Fruit fly (Drosophila melanogaster) whole organism, embryonic: Measurements from ENCODE around the gene CG11382.

Experiments
- Adf1 ChIP-seq: fragments of 200-800 bp; sonication (Bioruptor generic); IDR thresholded peaks from 2 replicates; pipeline ENCODE4 v1.3.6; 2022; ENCODE audit warnings: missing biosample characterization, missing genetic modification characterization
- CG10462 ChIP-seq: fragments of 200-800 bp; sonication (Bioruptor generic); optimal IDR thresholded peaks from 2 replicates; lab custom pipeline; 2016; ENCODE audit warnings: missing biosample characterization, missing genetic modification characterization
- CG12219 ChIP-seq: fragments of 200-800 bp; sonication (Bioruptor generic); optimal IDR thresholded peaks from 3 replicates; lab custom pipeline; 2018; ENCODE audit warnings: missing biosample characterization, mild to moderate bottlenecking, missing genetic modification characterization
- CG12769 ChIP-seq: fragments of 200-800 bp; sonication (Bioruptor generic); optimal IDR thresholded peaks from 2 replicates; lab custom pipeline; 2019; ENCODE audit warnings: missing biosample characterization, mild to moderate bottlenecking, missing genetic modification characterization, moderate library complexity
- CG2199 ChIP-seq: fragments of 200-800 bp; sonication (Bioruptor generic); IDR thresholded peaks from 3 replicates; pipeline ENCODE4 v1.3.6; 2022; ENCODE audit warnings: missing biosample characterization, missing genetic modification characterization
- CG2678 ChIP-seq: fragments of 200-800 bp; sonication (Bioruptor generic); optimal IDR thresholded peaks from 3 replicates; lab custom pipeline; 2019; ENCODE audit warnings: missing biosample characterization, mild to moderate bottlenecking, missing genetic modification characterization, moderate library complexity
- CG3163 ChIP-seq: fragments of 200-800 bp; sonication (Bioruptor generic); optimal IDR thresholded peaks from 3 replicates; lab custom pipeline; 2016; ENCODE audit warnings: missing biosample characterization, missing genetic modification characterization
- CG33557 ChIP-seq: fragments of 200-800 bp; sonication (Bioruptor generic); optimal IDR thresholded peaks from 2 replicates; lab custom pipeline; 2019; ENCODE audit warnings: missing biosample characterization, mild to moderate bottlenecking, missing genetic modification characterization, moderate library complexity
- CG34422 ChIP-seq: fragments of 200-800 bp; sonication (Bioruptor generic); IDR thresholded peaks from 3 replicates; pipeline ENCODE4 v1.3.6; 2022; ENCODE audit warnings: missing biosample characterization, missing genetic modification characterization
- CG4360 ChIP-seq: fragments of 200-800 bp; sonication (Bioruptor generic); IDR thresholded peaks from 2 replicates; pipeline ENCODE4 v1.3.6; 2022; ENCODE audit warnings: missing biosample characterization, missing genetic modification characterization
- CG4730 ChIP-seq: fragments of 200-800 bp; sonication (Bioruptor generic); IDR thresholded peaks from 2 replicates; pipeline ENCODE4 v1.3.6; 2022; ENCODE audit warnings: missing biosample characterization, missing genetic modification characterization
- CG6689 ChIP-seq: fragments of 200-800 bp; sonication (Bioruptor generic); IDR thresholded peaks from 2 replicates; pipeline ENCODE4 v1.3.6; 2022; ENCODE audit warnings: missing biosample characterization, missing genetic modification characterization
- CG8478 ChIP-seq: fragments of >200 bp; optimal IDR thresholded peaks from 2 replicates; lab custom pipeline; 2018
- ERR ChIP-seq: fragments of 200-800 bp; sonication (Bioruptor generic); optimal IDR thresholded peaks from 2 replicates; lab custom pipeline; 2016; ENCODE audit warnings: missing biosample characterization, missing genetic modification characterization
- HmgD ChIP-seq: fragments of 200-800 bp; sonication (Bioruptor generic); optimal IDR thresholded peaks from 3 replicates; lab custom pipeline; 2016; ENCODE audit warnings: missing biosample characterization, missing genetic modification characterization
- Med ChIP-seq: fragments of 200-800 bp; sonication (Bioruptor generic); peaks from one replicate; lab custom pipeline; 2016; ENCODE audit warnings: missing biosample characterization, missing genetic modification characterization, mild to moderate bottlenecking, inconsistent platforms, moderate library complexity
- Nf-YC ChIP-seq: fragments of 200-800 bp; optimal IDR thresholded peaks from 3 replicates; lab custom pipeline; 2019; ENCODE audit warnings: missing biosample characterization, mild to moderate bottlenecking, missing genetic modification characterization, moderate library complexity
- Opbp ChIP-seq: fragments of 200-800 bp; sonication (Bioruptor generic); IDR thresholded peaks from 3 replicates; pipeline ENCODE4 v1.3.6; 2022; ENCODE audit warnings: missing biosample characterization, missing genetic modification characterization; ENCODE audit not compliant: partially characterized antibody
- Scr ChIP-seq: fragments of 200-800 bp; sonication (Bioruptor generic); IDR thresholded peaks from 2 replicates; pipeline ENCODE4 v1.3.6; 2022; ENCODE audit warnings: missing biosample characterization, missing genetic modification characterization; ENCODE audit not compliant: partially characterized antibody
- Sin3A ChIP-seq: fragments of >200 bp; optimal IDR thresholded peaks from 2 replicates; lab custom pipeline; 2018
- Six4 ChIP-seq: fragments of 200-800 bp; sonication (Bioruptor generic); optimal IDR thresholded peaks from 2 replicates; lab custom pipeline; 2016; ENCODE audit warnings: missing biosample characterization, missing genetic modification characterization
- Sox100B ChIP-seq: fragments of 200-800 bp; sonication (Bioruptor generic); optimal IDR thresholded peaks from 3 replicates; lab custom pipeline; 2018; ENCODE audit warnings: missing biosample characterization, mild to moderate bottlenecking, missing genetic modification characterization
- Trl ChIP-seq, 3 experiments: fragments of >200 bp in 2 of 3; fragments of 200-800 bp in 1 of 3; sonication (Bioruptor generic) in 1 of 3; optimal IDR thresholded peaks; 2 replicates in 1 of 3; 3 replicates in 2 of 3; lab custom pipeline; 2016 to 2017; ENCODE audit warnings: missing biosample characterization in 1 of 3, missing genetic modification characterization in 1 of 3
- Xrp1 ChIP-seq: fragments of 200-800 bp; sonication (Bioruptor generic); IDR thresholded peaks from 2 replicates; pipeline ENCODE4 v1.3.6; 2022; ENCODE audit warnings: missing biosample characterization, missing genetic modification characterization
- ato ChIP-seq: fragments of 200-800 bp; sonication (Bioruptor generic); IDR thresholded peaks from 2 replicates; pipeline ENCODE4 v1.3.6; 2022; ENCODE audit warnings: missing biosample characterization, missing genetic modification characterization; ENCODE audit not compliant: partially characterized antibody
- bsh ChIP-seq, 2 experiments: fragments of 200-800 bp; sonication (Bioruptor generic); optimal IDR thresholded peaks; 2 replicates each; lab custom pipeline; 2017 to 2018; ENCODE audit warnings: mild to moderate bottlenecking in 2 of 2, missing biosample characterization in 2 of 2, missing genetic modification characterization in 2 of 2, moderate library complexity in 1 of 2
- cg ChIP-seq: fragments of 200-800 bp; sonication (Bioruptor generic); optimal IDR thresholded peaks from 3 replicates; lab custom pipeline; 2019; ENCODE audit warnings: missing biosample characterization, mild to moderate bottlenecking, missing genetic modification characterization, moderate library complexity
- chn ChIP-seq: fragments of 200-800 bp; sonication (Bioruptor generic); optimal IDR thresholded peaks from 2 replicates; lab custom pipeline; 2016; ENCODE audit warnings: missing biosample characterization, missing genetic modification characterization
- crol ChIP-seq: fragments of 200-800 bp; sonication (Bioruptor generic); IDR thresholded peaks from 2 replicates; pipeline ENCODE4 v1.3.6; 2022; ENCODE audit warnings: missing biosample characterization, missing genetic modification characterization
- ewg ChIP-seq: fragments of 200-800 bp; sonication (Bioruptor generic); optimal IDR thresholded peaks from 3 replicates; lab custom pipeline; 2017; ENCODE audit warnings: mild to moderate bottlenecking, missing biosample characterization, missing genetic modification reagents, missing genetic modification characterization
- fru ChIP-seq: fragments of >200 bp; optimal IDR thresholded peaks from 2 replicates; lab custom pipeline; 2017
- gt ChIP-seq: fragments of 200-800 bp; sonication (Bioruptor generic); IDR thresholded peaks from 2 replicates; pipeline ENCODE4 v1.3.6; 2022; ENCODE audit warnings: missing biosample characterization, missing genetic modification characterization
- kah ChIP-seq: fragments of 200-800 bp; sonication (Bioruptor generic); optimal IDR thresholded peaks from 2 replicates; lab custom pipeline; 2018; ENCODE audit warnings: missing biosample characterization, mild to moderate bottlenecking, missing genetic modification characterization
- maf-S ChIP-seq: fragments of 200-800 bp; sonication (Bioruptor generic); optimal IDR thresholded peaks from 2 replicates; lab custom pipeline; 2016; ENCODE audit warnings: missing biosample characterization, missing genetic modification characterization
- onecut ChIP-seq: fragments of 200-800 bp; sonication (Bioruptor generic); IDR thresholded peaks from 2 replicates; pipeline ENCODE4 v1.3.6; 2022; ENCODE audit warnings: missing biosample characterization, missing genetic modification characterization
- org-1 ChIP-seq: fragments of 200-800 bp; sonication (Bioruptor generic); optimal IDR thresholded peaks from 2 replicates; lab custom pipeline; 2017; ENCODE audit warnings: missing biosample characterization, missing genetic modification characterization
- pfk ChIP-seq: fragments of 200-800 bp; sonication (Bioruptor generic); optimal IDR thresholded peaks from 2 replicates; lab custom pipeline; 2018; ENCODE audit warnings: missing biosample characterization, mild to moderate bottlenecking, missing genetic modification characterization, moderate library complexity
- pita ChIP-seq: fragments of 200-800 bp; sonication (Bioruptor generic); optimal IDR thresholded peaks from 2 replicates; lab custom pipeline; 2017; ENCODE audit warnings: missing biosample characterization, mild to moderate bottlenecking, missing genetic modification characterization
- pros ChIP-seq: fragments of 200-800 bp; sonication (Bioruptor generic); optimal IDR thresholded peaks from 3 replicates; lab custom pipeline; 2019; ENCODE audit warnings: missing biosample characterization, mild to moderate bottlenecking, missing genetic modification characterization, moderate library complexity
- ro ChIP-seq: fragments of 200-800 bp; sonication (Bioruptor generic); IDR thresholded peaks from 2 replicates; pipeline ENCODE4 v1.3.6; 2022; ENCODE audit warnings: missing biosample characterization, missing genetic modification characterization
- salm ChIP-seq: fragments of 200-800 bp; sonication (Bioruptor generic); optimal IDR thresholded peaks from 2 replicates; lab custom pipeline; 2018; ENCODE audit warnings: missing biosample characterization, mild to moderate bottlenecking, missing genetic modification characterization
- scrt ChIP-seq: fragments of 200-800 bp; sonication (Bioruptor generic); optimal IDR thresholded peaks from 2 replicates; lab custom pipeline; 2018; ENCODE audit warnings: missing biosample characterization, mild to moderate bottlenecking, missing genetic modification characterization, moderate library complexity
- sd ChIP-seq: fragments of 200-800 bp; sonication (Bioruptor generic); optimal IDR thresholded peaks from 3 replicates; lab custom pipeline; 2018; ENCODE audit warnings: missing biosample characterization, mild to moderate bottlenecking, missing genetic modification characterization, moderate library complexity
- sens ChIP-seq: fragments of 200-800 bp; sonication (Bioruptor generic); peaks from one replicate; lab custom pipeline; 2016; ENCODE audit warnings: missing biosample characterization, missing genetic modification characterization
- sna ChIP-seq: fragments of 200-800 bp; sonication (Bioruptor generic); IDR thresholded peaks from 2 replicates; pipeline ENCODE4 v1.3.6; 2022; ENCODE audit warnings: missing biosample characterization, missing genetic modification characterization; ENCODE audit not compliant: partially characterized antibody
- twi ChIP-seq: fragments of 200-800 bp; optimal IDR thresholded peaks from 2 replicates; lab custom pipeline; 2019; ENCODE audit warnings: missing biosample characterization, mild to moderate bottlenecking, missing genetic modification characterization, moderate library complexity
- yki ChIP-seq: fragments of >200 bp; optimal IDR thresholded peaks from 3 replicates; lab custom pipeline; 2018
- zf30C ChIP-seq: fragments of 200-800 bp; sonication (Bioruptor generic); optimal IDR thresholded peaks from 3 replicates; lab custom pipeline; 2018; ENCODE audit warnings: missing biosample characterization, mild to moderate bottlenecking, missing genetic modification characterization

CG11382 gene

dm6 chrX:1232533-1233212 lies 22.9 kb downstream of the CG11382 start (continued):
- no peak for TF ChIP-seq CG2199 (GFP tag; lab: Robert Waterston, UW)
- no peak for TF ChIP-seq onecut (GFP tag; lab: Robert Waterston, UW)
- TF ChIP-seq Xrp1 (GFP tag; lab: Robert Waterston, UW): no peak
- TF ChIP-seq twi (tag; lab: Kevin White, UChicago): peak; percentile 91
- TF ChIP-seq sna: no peak
- TF ChIP-seq CG10462: no peak
- TF ChIP-seq sd: no peak
- no peak for TF ChIP-seq HmgD (GFP tag; lab: Kevin White, UChicago)
- TF ChIP-seq sens (GFP tag; lab: Kevin White, UChicago): peak; percentile 0
- TF ChIP-seq gt: no peak
- no peak for TF ChIP-seq fru (lab: Kevin White, UChicago)

DNA sequence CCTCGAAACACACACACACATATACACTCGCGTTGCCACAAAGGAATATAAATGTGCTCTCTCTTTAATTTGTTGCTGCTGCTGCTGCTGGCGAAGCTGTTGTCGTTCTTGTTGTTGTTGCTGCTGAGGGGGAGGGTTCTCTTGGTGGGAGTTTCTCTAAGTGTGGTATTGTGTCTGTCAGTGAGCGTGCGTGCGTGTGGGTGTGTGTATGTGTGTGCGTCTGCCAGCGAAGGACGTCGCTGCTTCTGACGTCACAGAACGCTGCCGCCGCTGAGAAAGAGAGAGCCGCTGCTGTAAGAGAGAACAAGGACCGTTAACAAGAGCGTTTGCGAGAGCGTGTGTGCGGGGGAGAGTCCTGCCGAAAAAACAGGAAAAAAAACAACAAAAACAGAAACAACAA lies 24.2 kb downstream of the CG11382 start:
- peak; percentile 77 for TF ChIP-seq CG3163 (GFP tag; lab: Kevin White, UChicago)
- no peak for TF ChIP-seq onecut (GFP tag; lab: Robert Waterston, UW)
- peak; percentile 85 for TF ChIP-seq zf30C (GFP tag; lab: Kevin White, UChicago)
- 0 out of 2 replicates have a peak, but pooled peaks have one; percentile 22 for TF ChIP-seq crol
- TF ChIP-seq Opbp (GFP tag; lab: Robert Waterston, UW): 0 out of 3 replicates have a peak, but pooled peaks have one; percentile 11
- peak; percentile 85 for TF ChIP-seq pfk (GFP tag; lab: Kevin White, UChicago)
- TF ChIP-seq salm (tag; lab: Kevin White, UChicago): no peak
- TF ChIP-seq CG6689 (GFP tag; lab: Robert Waterston, UW): peak; percentile 61
- TF ChIP-seq Adf1 (GFP tag; lab: Robert Waterston, UW): peak; percentile 71; the same call in 1 of the 2 replicates
- TF ChIP-seq Sin3A (lab: Kevin White, UChicago): no peak
- 0 out of 3 replicates have a peak, but pooled peaks have one; percentile 35 for TF ChIP-seq CG34422 (GFP tag; lab: Robert Waterston, UW)
- peak; percentile 98 for TF ChIP-seq CG4360
- TF ChIP-seq kah (GFP tag; lab: Kevin White, UChicago): no peak
- peak; percentile 77 to 86 for TF ChIP-seq Trl (optimal IDR thresholded peaks at IDR 0.05; lab: Kevin White, UChicago)
- TF ChIP-seq Trl (GFP tag; optimal IDR thresholded peaks at IDR 0.05; lab: Kevin White, UChicago): no peak
- 0 out of 2 replicates have a peak, but pooled peaks have one; percentile 8 for TF ChIP-seq Scr (GFP tag; lab: Robert Waterston, UW)
- TF ChIP-seq chn: peak; percentile 58
- peak; percentile 79 for TF ChIP-seq pros (GFP tag; lab: Kevin White, UChicago)
- no peak for TF ChIP-seq CG33557 (GFP tag; lab: Kevin White, UChicago)
- TF ChIP-seq CG8478: peak; percentile 4
- peak; percentile 45 for TF ChIP-seq scrt (GFP tag; lab: Kevin White, UChicago)
- peak; percentile 56 for TF ChIP-seq Med (GFP tag; lab: Kevin White, UChicago)
- peak; percentile 90 for TF ChIP-seq cg (GFP tag; lab: Kevin White, UChicago)
- TF ChIP-seq yki (lab: Kevin White, UChicago): peak; percentile 61

DNA sequence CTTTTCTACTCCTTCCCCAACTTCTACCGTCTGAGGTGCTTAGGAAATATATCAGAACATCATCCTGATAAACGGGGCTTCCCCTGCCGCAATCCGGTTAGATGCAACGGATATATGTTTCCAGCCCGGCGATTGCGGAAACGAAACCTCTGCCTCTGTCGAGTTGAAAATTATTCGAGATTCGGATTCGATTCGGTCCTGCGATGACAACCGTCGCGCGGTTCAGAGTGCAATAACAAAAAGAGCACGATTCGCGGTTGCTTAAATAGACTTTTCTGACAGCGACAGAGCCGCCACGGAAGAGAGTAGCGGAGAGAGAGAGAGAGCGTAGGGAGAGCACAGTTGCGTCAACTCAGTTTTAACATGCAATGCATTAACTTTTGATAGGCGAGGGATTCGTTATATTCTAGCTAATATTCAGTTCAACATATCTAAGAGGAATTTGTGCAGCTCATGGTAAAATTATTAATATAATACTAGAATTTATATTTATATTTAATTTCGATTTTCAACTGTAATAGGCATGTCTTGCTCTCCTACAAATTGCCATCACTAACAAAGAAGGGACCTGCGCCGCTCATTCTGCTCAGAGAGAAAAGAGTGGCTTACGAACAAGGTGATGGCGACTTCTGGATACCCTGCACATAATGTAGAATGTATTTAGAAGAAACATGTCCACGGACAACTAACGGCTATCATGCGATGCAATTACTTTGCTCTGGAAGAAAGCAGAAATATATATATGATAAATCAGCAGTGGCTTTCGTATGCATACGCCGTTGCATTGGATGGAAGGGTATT lies 25.2 kb downstream of the CG11382 start:
- TF ChIP-seq ato (GFP tag; lab: Robert Waterston, UW): no peak
- TF ChIP-seq Sox100B (GFP tag; lab: Kevin White, UChicago): peak; percentile 77
- TF ChIP-seq ERR (GFP tag; lab: Kevin White, UChicago): no peak
- TF ChIP-seq org-1 (GFP tag; lab: Kevin White, UChicago): peak; percentile 81
- peak; percentile 60; the same call in 1 of the 2 replicates for TF ChIP-seq ro (GFP tag; lab: Robert Waterston, UW)
- TF ChIP-seq ewg: peak; percentile 88
- peak; percentile 77 for TF ChIP-seq CG12219 (GFP tag; lab: Kevin White, UChicago)
- TF ChIP-seq Six4 (GFP tag; lab: Kevin White, UChicago): peak; percentile 60
- TF ChIP-seq maf-S: peak; percentile 34
- peak; percentile 69 for TF ChIP-seq CG4730 (GFP tag; lab: Robert Waterston, UW)
- peak; percentile 62 for TF ChIP-seq Nf-YC (tag; lab: Kevin White, UChicago)
- no peak for TF ChIP-seq pita
- peak; percentile 85 for TF ChIP-seq CG2678 (tag; lab: Kevin White, UChicago)
- peak; percentile 82 for TF ChIP-seq CG12769 (tag; lab: Kevin White, UChicago)
- peak; percentile 43 to 87 for TF ChIP-seq bsh (GFP tag; optimal IDR thresholded peaks at IDR 0.05; lab: Kevin White, UChicago)
